Worm (Caenorhabditis elegans) whole organism, L4 larva: Measurements from ENCODE around the gene str-129.

ENCODE experiments used
- ama-1 ChIP-seq: fragments of 150-350 bp; optimal IDR thresholded peaks from 2 replicates; lab custom pipeline; 2014; ENCODE audit warnings: inconsistent platforms, mixed read lengths
- unc-62 ChIP-seq, 3 experiments: fragments of 150-350 bp in 1 of 3; sonication (generic microtip); optimal IDR thresholded peaks in 2 of 3; peaks in 1 of 3; 1 replicate in 1 of 3; 2 replicates in 2 of 3; lab custom pipeline; 2014 to 2017; ENCODE audit warnings: missing biosample characterization in 3 of 3, missing genetic modification characterization in 3 of 3, missing genetic modification reagents in 3 of 3, missing genotype in 1 of 3

The str-129 gene

DNA sequence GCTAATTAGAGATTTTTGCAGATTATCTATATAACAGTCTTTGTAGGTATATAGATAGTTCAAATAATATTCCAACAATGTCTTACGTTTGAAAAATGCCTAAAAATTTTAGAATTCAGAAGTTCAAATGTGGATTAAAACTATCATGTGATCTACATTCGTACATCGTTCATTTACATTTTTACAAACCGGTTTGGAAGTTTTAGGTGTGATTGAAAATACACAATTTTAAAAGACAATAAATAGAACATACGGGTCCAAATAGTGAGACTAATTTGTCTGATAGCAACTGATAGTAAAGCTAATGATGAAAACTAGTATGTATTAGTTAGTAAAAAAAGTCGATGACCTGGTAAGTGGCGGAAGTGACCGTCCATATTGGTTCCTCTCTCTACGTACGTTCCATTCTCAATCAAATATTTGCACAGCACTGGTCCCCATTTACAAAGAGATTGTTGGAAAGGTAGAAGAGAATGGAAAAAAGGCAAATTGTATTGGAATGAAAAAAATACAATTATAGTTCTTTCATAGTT, 50.9 kb downstream of the str-129 start:
- TF ChIP-seq ama-1 (lab: Kevin White, UChicago) (no peak), unc-62 (GFP tag; optimal IDR thresholded peaks at IDR 0.05 in 1 of 2; lab: Kevin White, UChicago) (peak in 1 of 2 experiments; percentile 94), unc-62 (tag; optimal IDR thresholded peaks at IDR 0.05; lab: Kevin White, UChicago) (no peak)
